Worm (Caenorhabditis elegans) whole organism, mixed stage, embryonic: ENCODE data around the gene prp-19.

Experiments
- ces-1 ChIP-seq: fragments of 150-350 bp; optimal IDR thresholded peaks from 2 replicates; lab custom pipeline; 2014; ENCODE audit warnings: missing biosample characterization, missing genetic modification reagents, missing genetic modification characterization
- elt-1 ChIP-seq: sonication (generic microtip); optimal IDR thresholded peaks from 2 replicates; lab custom pipeline; 2017; ENCODE audit warnings: missing genetic modification characterization, mild to moderate bottlenecking, missing compliant biosample characterization, antibody characterized with exemption, moderate library complexity, borderline replicate concordance; ENCODE audit not compliant: insufficient read depth
- elt-3 ChIP-seq: fragments of 150-350 bp; optimal IDR thresholded peaks from 2 replicates; lab custom pipeline; 2014; ENCODE audit warnings: missing biosample characterization, missing genetic modification characterization
- lin-32 ChIP-seq: fragments of 200-800 bp; sonication (Bioruptor generic); optimal IDR thresholded peaks from 2 replicates; lab custom pipeline; 2018; ENCODE audit warnings: mild to moderate bottlenecking, missing genetic modification characterization, missing compliant biosample characterization
- lsy-2 ChIP-seq: fragments of 150-350 bp; optimal IDR thresholded peaks from 2 replicates; lab custom pipeline; 2014; ENCODE audit warnings: missing biosample characterization, missing genetic modification characterization
- mls-2 ChIP-seq: sonication (generic microtip); optimal IDR thresholded peaks from 2 replicates; lab custom pipeline; 2016; ENCODE audit warnings: mild to moderate bottlenecking, missing genetic modification characterization, moderate library complexity, missing compliant biosample characterization
- nhr-12 ChIP-seq: fragments of 150-350 bp; optimal IDR thresholded peaks from 2 replicates; lab custom pipeline; 2014; ENCODE audit warnings: missing biosample characterization, missing genetic modification characterization
- nhr-237 ChIP-seq: fragments of 150-350 bp; optimal IDR thresholded peaks from 2 replicates; lab custom pipeline; 2014; ENCODE audit warnings: missing biosample characterization, missing genetic modification characterization
- pha-4 ChIP-seq: fragments of 150-350 bp; optimal IDR thresholded peaks from 2 replicates; lab custom pipeline; 2018; ENCODE audit warnings: missing biosample characterization, missing genetic modification reagents, missing genetic modification characterization
- snpc-4 ChIP-seq: fragments of 150-350 bp; optimal IDR thresholded peaks from 2 replicates; lab custom pipeline; 2014; ENCODE audit warnings: missing biosample characterization, missing genetic modification characterization
- unc-39 ChIP-seq: fragments of 150-350 bp; optimal IDR thresholded peaks from 2 replicates; lab custom pipeline; 2014; ENCODE audit warnings: missing biosample characterization, missing genetic modification characterization
- unc-62 ChIP-seq: fragments of 150-350 bp; optimal IDR thresholded peaks from 2 replicates; lab custom pipeline; 2014; ENCODE audit warnings: missing biosample characterization, missing genetic modification reagents, missing genetic modification characterization
- ztf-11 ChIP-seq: fragments of 150-350 bp; optimal IDR thresholded peaks from 2 replicates; lab custom pipeline; 2014; ENCODE audit warnings: missing biosample characterization, missing genetic modification characterization

DNA sequence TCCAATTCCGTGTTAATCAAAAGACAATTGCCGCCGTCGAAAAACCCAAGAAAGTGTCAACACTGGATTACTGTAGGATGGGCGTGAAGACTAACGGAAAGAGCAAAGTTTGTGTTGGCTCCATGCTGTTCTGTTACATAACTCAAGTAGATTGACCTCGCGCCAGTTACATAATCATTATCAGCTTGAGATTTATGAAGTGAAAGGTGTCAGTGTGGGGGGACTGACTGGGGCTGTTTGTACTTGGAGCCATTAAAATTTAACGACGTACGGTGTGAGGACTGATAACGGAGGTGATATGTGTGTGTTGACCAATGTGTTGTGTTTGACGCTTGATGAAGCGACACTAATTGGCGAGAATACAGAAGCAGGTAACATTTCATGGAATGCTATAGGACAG lies 25.1 kb downstream of the prp-19 start:
- TF ChIP-seq lin-32 (GFP tag; lab: Kevin White, UChicago): no peak
- TF ChIP-seq elt-3 (tag; lab: Kevin White, UChicago): no peak
- TF ChIP-seq ztf-11 (tag; lab: Kevin White, UChicago): no peak
- TF ChIP-seq mls-2 (tag; lab: Kevin White, UChicago): no peak
- no peak for TF ChIP-seq elt-1 (tag; lab: Kevin White, UChicago)
- no peak for TF ChIP-seq snpc-4 (tag; lab: Kevin White, UChicago)
- no peak for TF ChIP-seq nhr-12
- no peak for TF ChIP-seq pha-4 (tag; lab: Kevin White, UChicago)
- no peak for TF ChIP-seq nhr-237 (tag; lab: Kevin White, UChicago)
- TF ChIP-seq unc-39: no peak
- TF ChIP-seq ces-1 (GFP tag; lab: Kevin White, UChicago): no peak
- TF ChIP-seq lsy-2: no peak
- TF ChIP-seq unc-62 (GFP tag; lab: Kevin White, UChicago): no peak
